Fruit fly (Drosophila melanogaster) whole organism, embryonic: ENCODE data around the gene Sec61alpha.

Experiments
- Ada2b ChIP-seq: fragments of 200-800 bp; sonication (Bioruptor generic); IDR thresholded peaks from 2 replicates; pipeline ENCODE4 v1.3.6; 2022; ENCODE audit warnings: missing biosample characterization, missing genetic modification characterization
- Aef1 ChIP-seq: fragments of 200-800 bp; sonication (Bioruptor generic); IDR thresholded peaks from 3 replicates; pipeline ENCODE4 v1.3.6; 2022; ENCODE audit warnings: missing biosample characterization, missing genetic modification characterization
- CG10959 ChIP-seq: fragments of 200-800 bp; sonication (Bioruptor generic); IDR thresholded peaks from 2 replicates; pipeline ENCODE4 v1.3.6; 2022; ENCODE audit warnings: missing biosample characterization, missing genetic modification characterization
- CG11504 ChIP-seq: fragments of 200-800 bp; sonication (Bioruptor generic); optimal IDR thresholded peaks from 3 replicates; lab custom pipeline; 2019; ENCODE audit warnings: missing biosample characterization, mild to moderate bottlenecking, missing genetic modification characterization, moderate library complexity
- CG12104 ChIP-seq: fragments of 200-800 bp; sonication (Bioruptor generic); optimal IDR thresholded peaks from 3 replicates; lab custom pipeline; 2016; ENCODE audit warnings: missing biosample characterization, missing genetic modification characterization
- CG13424 ChIP-seq: fragments of 200-800 bp; sonication (Bioruptor generic); optimal IDR thresholded peaks from 2 replicates; lab custom pipeline; 2019; ENCODE audit warnings: missing biosample characterization, mild to moderate bottlenecking, missing genetic modification characterization, moderate library complexity
- CG13624 ChIP-seq: fragments of 200-800 bp; sonication (Bioruptor generic); optimal IDR thresholded peaks from 2 replicates; lab custom pipeline; 2016; ENCODE audit warnings: missing biosample characterization, missing genetic modification characterization
- CG13894 ChIP-seq: fragments of 200-800 bp; sonication (Bioruptor generic); optimal IDR thresholded peaks from 3 replicates; lab custom pipeline; 2018; ENCODE audit warnings: missing biosample characterization, mild to moderate bottlenecking, missing genetic modification characterization, moderate library complexity
- CG15696 ChIP-seq: fragments of 200-800 bp; sonication (Bioruptor generic); optimal IDR thresholded peaks from 2 replicates; lab custom pipeline; 2019; ENCODE audit warnings: missing biosample characterization, mild to moderate bottlenecking, missing genetic modification characterization, moderate library complexity
- CG16779 ChIP-seq: fragments of 200-800 bp; sonication (Bioruptor generic); IDR thresholded peaks from 2 replicates; pipeline ENCODE4 v1.3.6; 2022; ENCODE audit warnings: missing biosample characterization, missing genetic modification characterization
- CG16815 ChIP-seq: fragments of 200-800 bp; sonication (Bioruptor generic); optimal IDR thresholded peaks from 3 replicates; lab custom pipeline; 2017; ENCODE audit warnings: missing biosample characterization, mild to moderate bottlenecking, missing genetic modification characterization
- CG17359 ChIP-seq: fragments of 200-800 bp; sonication (Bioruptor generic); optimal IDR thresholded peaks from 3 replicates; lab custom pipeline; 2018; ENCODE audit warnings: missing biosample characterization, mild to moderate bottlenecking, missing genetic modification characterization, moderate library complexity
- CG17912 ChIP-seq: fragments of 200-800 bp; sonication (Bioruptor generic); optimal IDR thresholded peaks from 2 replicates; lab custom pipeline; 2018; ENCODE audit warnings: missing biosample characterization, mild to moderate bottlenecking, missing genetic modification characterization
- CG34376 ChIP-seq: fragments of 200-800 bp; sonication (Bioruptor generic); optimal IDR thresholded peaks from 2 replicates; lab custom pipeline; 2018; ENCODE audit warnings: missing biosample characterization, mild to moderate bottlenecking, missing genetic modification characterization
- CG6683 ChIP-seq: fragments of 200-800 bp; sonication (Bioruptor generic); optimal IDR thresholded peaks from 2 replicates; lab custom pipeline; 2017; ENCODE audit warnings: missing biosample characterization, mild to moderate bottlenecking, missing genetic modification characterization, missing genetic modification reagents
- CG6689 ChIP-seq: fragments of 200-800 bp; sonication (Bioruptor generic); IDR thresholded peaks from 2 replicates; pipeline ENCODE4 v1.3.6; 2022; ENCODE audit warnings: missing biosample characterization, missing genetic modification characterization
- CG6813 ChIP-seq: fragments of 200-800 bp; sonication (Bioruptor generic); optimal IDR thresholded peaks from 2 replicates; lab custom pipeline; 2017; ENCODE audit warnings: missing biosample characterization, missing genetic modification characterization, mild to moderate bottlenecking, moderate library complexity, missing genetic modification reagents
- CG9609 ChIP-seq: fragments of 200-800 bp; sonication (Bioruptor generic); optimal IDR thresholded peaks from 3 replicates; lab custom pipeline; 2016; ENCODE audit warnings: missing biosample characterization, missing genetic modification characterization
- CG9932 ChIP-seq: fragments of 200-800 bp; sonication (Bioruptor generic); IDR thresholded peaks from 2 replicates; pipeline ENCODE4 v1.3.6; 2022; ENCODE audit warnings: missing biosample characterization, missing genetic modification characterization
- CHES-1-like ChIP-seq: fragments of 200-800 bp; sonication (Bioruptor generic); optimal IDR thresholded peaks from 2 replicates; lab custom pipeline; 2016; ENCODE audit warnings: missing biosample characterization, missing genetic modification characterization
- Deaf1 ChIP-seq: fragments of 200-800 bp; optimal IDR thresholded peaks from 3 replicates; lab custom pipeline; 2019; ENCODE audit warnings: missing biosample characterization, mild to moderate bottlenecking, missing genetic modification characterization, moderate library complexity
- Dip3 ChIP-seq: fragments of 200-800 bp; sonication (Bioruptor generic); optimal IDR thresholded peaks from 3 replicates; lab custom pipeline; 2016; ENCODE audit warnings: missing biosample characterization, missing genetic modification characterization
- Eip74EF ChIP-seq, 2 experiments: fragments of 200-800 bp in 1 of 2; fragments of >200 bp in 1 of 2; sonication (Bioruptor generic) in 1 of 2; optimal IDR thresholded peaks; 2 replicates each; lab custom pipeline; 2017 to 2019; ENCODE audit warnings: missing biosample characterization in 2 of 2, missing genetic modification characterization in 2 of 2, mild to moderate bottlenecking in 1 of 2, moderate library complexity in 1 of 2
- HmgZ ChIP-seq: fragments of 200-800 bp; sonication (Bioruptor generic); optimal IDR thresholded peaks from 2 replicates; lab custom pipeline; 2018; ENCODE audit warnings: missing biosample characterization, mild to moderate bottlenecking, missing genetic modification characterization
- NC2α ChIP-seq: fragments of 200-800 bp; sonication (Bioruptor generic); optimal IDR thresholded peaks from 2 replicates; lab custom pipeline; 2016; ENCODE audit warnings: missing biosample characterization, missing genetic modification characterization
- Neu2 ChIP-seq: fragments of 200-800 bp; sonication (Bioruptor generic); optimal IDR thresholded peaks from 3 replicates; lab custom pipeline; 2016; ENCODE audit warnings: missing biosample characterization, missing genetic modification characterization, borderline replicate concordance
- Pdp1 ChIP-seq, 2 experiments: fragments of 200-800 bp; sonication (Bioruptor generic); optimal IDR thresholded peaks; 3 replicates each; lab custom pipeline; 2016; ENCODE audit warnings: missing biosample characterization in 2 of 2, missing genetic modification characterization in 2 of 2, mild to moderate bottlenecking in 1 of 2, moderate library complexity in 1 of 2
- YL-1 ChIP-seq: fragments of 200-800 bp; sonication (Bioruptor generic); optimal IDR thresholded peaks from 3 replicates; lab custom pipeline; 2017; ENCODE audit warnings: missing biosample characterization, mild to moderate bottlenecking, missing genetic modification characterization
- abd-A ChIP-seq: fragments of 200-800 bp; sonication (Bioruptor generic); optimal IDR thresholded peaks from 3 replicates; lab custom pipeline; 2019; ENCODE audit warnings: missing biosample characterization, mild to moderate bottlenecking, missing genetic modification characterization, moderate library complexity
- bbx ChIP-seq: fragments of 200-800 bp; sonication (Bioruptor generic); IDR thresholded peaks from 2 replicates; pipeline ENCODE4 v1.3.6; 2022; ENCODE audit warnings: missing biosample characterization, missing genetic modification characterization; ENCODE audit not compliant: partially characterized antibody
- bsh ChIP-seq, 2 experiments: fragments of 200-800 bp; sonication (Bioruptor generic); optimal IDR thresholded peaks; 2 replicates each; lab custom pipeline; 2017 to 2018; ENCODE audit warnings: mild to moderate bottlenecking in 2 of 2, missing biosample characterization in 2 of 2, missing genetic modification characterization in 2 of 2, moderate library complexity in 1 of 2
- disco-r ChIP-seq: fragments of 200-800 bp; sonication (Bioruptor generic); optimal IDR thresholded peaks from 2 replicates; lab custom pipeline; 2016; ENCODE audit warnings: missing biosample characterization, missing genetic modification characterization
- en ChIP-seq: fragments of 200-800 bp; sonication (Bioruptor generic); optimal IDR thresholded peaks from 2 replicates; lab custom pipeline; 2016; ENCODE audit warnings: missing biosample characterization, missing genetic modification characterization
- exex ChIP-seq: fragments of 200-800 bp; sonication (Bioruptor generic); optimal IDR thresholded peaks from 4 replicates; lab custom pipeline; 2018; ENCODE audit warnings: missing biosample characterization, mild to moderate bottlenecking, missing genetic modification characterization, moderate library complexity
- eyg ChIP-seq: fragments of 200-800 bp; sonication (Bioruptor generic); optimal IDR thresholded peaks from 3 replicates; lab custom pipeline; 2016; ENCODE audit warnings: missing biosample characterization, missing genetic modification characterization
- gem ChIP-seq: fragments of 200-800 bp; sonication (Bioruptor generic); optimal IDR thresholded peaks from 2 replicates; lab custom pipeline; 2019; ENCODE audit warnings: missing biosample characterization, mild to moderate bottlenecking, missing genetic modification characterization, moderate library complexity
- gfzf ChIP-seq: fragments of 200-800 bp; sonication (Bioruptor generic); optimal IDR thresholded peaks from 2 replicates; lab custom pipeline; 2016; ENCODE audit warnings: missing biosample characterization, mild to moderate bottlenecking, missing genetic modification characterization, moderate library complexity
- kah ChIP-seq: fragments of 200-800 bp; sonication (Bioruptor generic); optimal IDR thresholded peaks from 2 replicates; lab custom pipeline; 2018; ENCODE audit warnings: missing biosample characterization, mild to moderate bottlenecking, missing genetic modification characterization
- lov ChIP-seq, 2 experiments: fragments of 200-800 bp in 1 of 2; fragments of >200 bp in 1 of 2; sonication (Bioruptor generic) in 1 of 2; IDR thresholded peaks in 1 of 2; optimal IDR thresholded peaks in 1 of 2; 2 replicates in 1 of 2; 3 replicates in 1 of 2; pipeline versions ENCODE4 v1.3.6 to Lab custom; 2017 to 2022; ENCODE audit warnings: missing biosample characterization in 1 of 2, missing genetic modification characterization in 1 of 2
- nau ChIP-seq: fragments of 200-800 bp; sonication (Bioruptor generic); optimal IDR thresholded peaks from 3 replicates; lab custom pipeline; 2017; ENCODE audit warnings: missing biosample characterization, mild to moderate bottlenecking, missing genetic modification characterization, missing genetic modification reagents
- odd ChIP-seq: fragments of 200-800 bp; sonication (Bioruptor generic); optimal IDR thresholded peaks from 2 replicates; lab custom pipeline; 2017; ENCODE audit warnings: missing biosample characterization, mild to moderate bottlenecking, missing genetic modification characterization
- org-1 ChIP-seq: fragments of 200-800 bp; sonication (Bioruptor generic); optimal IDR thresholded peaks from 2 replicates; lab custom pipeline; 2017; ENCODE audit warnings: missing biosample characterization, missing genetic modification characterization
- pros ChIP-seq: fragments of 200-800 bp; sonication (Bioruptor generic); optimal IDR thresholded peaks from 3 replicates; lab custom pipeline; 2019; ENCODE audit warnings: missing biosample characterization, mild to moderate bottlenecking, missing genetic modification characterization, moderate library complexity
- sob ChIP-seq: fragments of 200-800 bp; sonication (Bioruptor generic); IDR thresholded peaks from 2 replicates; pipeline ENCODE4 v1.3.6; 2022; ENCODE audit warnings: missing biosample characterization, missing genetic modification characterization
- sug ChIP-seq: fragments of 200-800 bp; optimal IDR thresholded peaks from 2 replicates; lab custom pipeline; 2019; ENCODE audit warnings: missing biosample characterization, mild to moderate bottlenecking, missing genetic modification characterization, moderate library complexity
- tap ChIP-seq: fragments of 200-800 bp; optimal IDR thresholded peaks from 3 replicates; lab custom pipeline; 2019; ENCODE audit warnings: missing biosample characterization, mild to moderate bottlenecking, missing genetic modification characterization, moderate library complexity
- vvl ChIP-seq: fragments of 200-800 bp; sonication (Bioruptor generic); IDR thresholded peaks from 2 replicates; pipeline ENCODE4 v1.3.6; 2022; ENCODE audit warnings: missing biosample characterization, missing genetic modification characterization

Gene Sec61alpha

DNA sequence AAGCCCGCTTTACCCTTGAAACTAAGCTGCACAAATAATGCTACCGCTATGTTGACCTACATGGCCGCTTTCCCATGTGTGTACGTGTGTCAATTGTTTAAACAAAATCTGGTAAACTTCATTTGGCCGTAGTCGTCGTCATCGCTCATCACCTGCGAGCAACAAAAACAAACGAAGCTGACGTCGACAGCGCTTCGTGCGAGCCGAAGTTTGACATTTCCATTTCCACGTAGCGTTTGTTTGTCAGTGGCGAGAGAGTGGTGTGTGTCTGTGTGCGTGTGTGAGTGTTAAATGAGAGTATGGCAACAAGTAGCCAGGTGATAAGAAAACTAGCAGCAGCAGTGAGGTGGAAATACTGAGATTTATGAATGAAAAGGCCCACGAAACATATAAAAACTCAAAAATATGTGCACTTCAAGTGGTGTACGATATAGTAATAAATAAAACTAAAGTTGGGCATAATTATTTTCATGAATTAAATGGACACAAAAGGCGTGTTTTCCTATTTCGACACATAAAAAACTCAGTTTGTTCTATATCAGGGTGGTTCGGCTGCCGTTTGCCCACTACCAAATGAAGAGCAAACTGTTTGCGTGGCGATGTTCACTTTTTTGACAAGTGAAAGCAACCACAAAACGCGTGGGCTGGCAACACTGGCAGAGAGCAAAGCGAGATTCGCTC, 1.0 kb downstream of the Sec61alpha start (continued):
- no peak for TF ChIP-seq gfzf (GFP tag; lab: Kevin White, UChicago)
- peak; percentile 77 for TF ChIP-seq HmgZ (tag; lab: Kevin White, UChicago)
- peak; percentile 39 for TF ChIP-seq CG17359 (tag; lab: Kevin White, UChicago)
- TF ChIP-seq sug = peak; percentile 66
- peak; percentile 7 for TF ChIP-seq CG12104
- no peak for TF ChIP-seq CG16815 (GFP tag; lab: Kevin White, UChicago)
- TF ChIP-seq bbx (GFP tag; lab: Robert Waterston, UW) = 0 out of 2 replicates have a peak, but pooled peaks have one; percentile 33
- TF ChIP-seq CG9609 (GFP tag; lab: Kevin White, UChicago) = no peak
- peak; percentile 15 for TF ChIP-seq CG13624 (GFP tag; lab: Kevin White, UChicago)
- TF ChIP-seq lov (optimal IDR thresholded peaks at IDR 0.05; lab: Kevin White, UChicago) = no peak
- TF ChIP-seq lov (GFP tag; IDR thresholded peaks at IDR 0.05; lab: Robert Waterston, UW) = peak; percentile 12; the same call in 1 of the 3 replicates
- TF ChIP-seq CG9932 (GFP tag; lab: Robert Waterston, UW) = peak; percentile 50; the same call in 1 of the 2 replicates
- TF ChIP-seq CG13424 (tag; lab: Kevin White, UChicago) = peak; percentile 29
- TF ChIP-seq CG16779 (GFP tag; lab: Robert Waterston, UW) = no peak
- TF ChIP-seq sob (GFP tag; lab: Robert Waterston, UW) = peak; percentile 53; the same call in 1 of the 2 replicates
- TF ChIP-seq eyg = peak; percentile 8
- TF ChIP-seq en = no peak
- TF ChIP-seq NC2α (GFP tag; lab: Kevin White, UChicago) = no peak
- peak; percentile 17 for TF ChIP-seq CG13894 (tag; lab: Kevin White, UChicago)
- peak; percentile 57 for TF ChIP-seq nau (GFP tag; lab: Kevin White, UChicago)
- peak; percentile 14 for TF ChIP-seq CG6683 (GFP tag; lab: Kevin White, UChicago)
- TF ChIP-seq vvl (GFP tag; lab: Robert Waterston, UW) = peak; percentile 61; the same call in 1 of the 2 replicates
- TF ChIP-seq Dip3 (GFP tag; lab: Kevin White, UChicago) = no peak
- peak; percentile 54 for TF ChIP-seq Neu2 (GFP tag; lab: Kevin White, UChicago)
- TF ChIP-seq CG6813 (GFP tag; lab: Kevin White, UChicago) = peak; percentile 69
- no peak for TF ChIP-seq CG10959 (GFP tag; lab: Robert Waterston, UW)
- no peak for TF ChIP-seq Aef1 (GFP tag; lab: Robert Waterston, UW)
- peak; percentile 39 for TF ChIP-seq CHES-1-like
- peak; percentile 50; the same call in 1 of the 2 replicates for TF ChIP-seq CG6689
- TF ChIP-seq Ada2b = no peak
- peak; percentile 71 for TF ChIP-seq CG34376 (GFP tag; lab: Kevin White, UChicago)
- TF ChIP-seq bsh (GFP tag; optimal IDR thresholded peaks at IDR 0.05; lab: Kevin White, UChicago) = peak; percentile 11 to 21
- TF ChIP-seq pros = peak; percentile 30
- peak; percentile 62 for TF ChIP-seq abd-A (tag; lab: Kevin White, UChicago)
- TF ChIP-seq CG11504 (tag; lab: Kevin White, UChicago) = peak; percentile 85
- TF ChIP-seq CG15696 (tag; lab: Kevin White, UChicago) = peak; percentile 19
- peak; percentile 65 for TF ChIP-seq CG17912 (GFP tag; lab: Kevin White, UChicago)
- TF ChIP-seq odd = peak; percentile 28
- peak in 1 of 2 experiments; percentile 36 for TF ChIP-seq Eip74EF (GFP tag; optimal IDR thresholded peaks at IDR 0.05; lab: Kevin White, UChicago)
- TF ChIP-seq org-1 (GFP tag; lab: Kevin White, UChicago) = peak; percentile 28
- peak; percentile 55 for TF ChIP-seq exex (tag; lab: Kevin White, UChicago)
- TF ChIP-seq YL-1 (GFP tag; lab: Kevin White, UChicago) = peak; percentile 78
- TF ChIP-seq kah (GFP tag; lab: Kevin White, UChicago) = peak; percentile 91
- no peak for TF ChIP-seq disco-r (GFP tag; lab: Kevin White, UChicago)
- TF ChIP-seq tap = peak; percentile 55
- peak; percentile 35 for TF ChIP-seq gem
- TF ChIP-seq Deaf1 = peak; percentile 100
- no peak for TF ChIP-seq Pdp1 (GFP tag; optimal IDR thresholded peaks at IDR 0.05; lab: Kevin White, UChicago)
